Fruit fly (Drosophila melanogaster): ENCODE data around the gene CG31140.

- no peak for TF ChIP-seq CG4318 (GFP tag; optimal IDR thresholded peaks at IDR 0.05)
- TF ChIP-seq Hr4 (GFP tag; optimal IDR thresholded peaks at IDR 0.05), result no peak
These were observed 38.2 kb downstream of the CG31140 start for dm6 chr3R:24001150-24001549.
